Fruit fly (Drosophila melanogaster) S2 (cell line): ENCODE measurements around the gene CG7386.

Source experiments
- CG8478 ChIP-seq: fragments of >200 bp; optimal IDR thresholded peaks from 2 replicates; lab custom pipeline; 2018
- CTCF ChIP-seq, 2 experiments: fragments of >200 bp; optimal IDR thresholded peaks; 2 replicates each; lab custom pipeline; 2018

- TF ChIP-seq CTCF (optimal IDR thresholded peaks at IDR 0.05; lab: Kevin White, UChicago) (no peak), CG8478 (lab: Kevin White, UChicago) (no peak)
These were observed 10.6 kb downstream of the CG7386 start, which contains the start of gene CG8219 for dm6 chr3L:6200173-6200572.
